Fruit fly (Drosophila melanogaster): ENCODE measurements around the gene Drsl3.

The Drsl3 gene

dm6 chr3L:3301171-3301738 is 13.5 kb upstream of the Drsl3 start (continued):
- TF ChIP-seq CrebB (tag; optimal IDR thresholded peaks at IDR 0.05) = peak; percentile 89
- peak; percentile 86 for TF ChIP-seq CG2889 (GFP tag; IDR thresholded peaks at IDR 0.05)
- peak; percentile 89 for TF ChIP-seq NC2β (GFP tag; optimal IDR thresholded peaks at IDR 0.05)
- peak; percentile 77 for TF ChIP-seq tup (GFP tag; optimal IDR thresholded peaks at IDR 0.05)
- no peak for TF ChIP-seq amos (GFP tag; IDR thresholded peaks at IDR 0.05; ENCODE audit: partially characterized antibody)
- peak; percentile 89 for TF ChIP-seq Bteb2 (GFP tag; optimal IDR thresholded peaks at IDR 0.05)
- TF ChIP-seq ab (GFP tag; optimal IDR thresholded peaks at IDR 0.05) = peak; percentile 45
- TF ChIP-seq sr (GFP tag; IDR thresholded peaks at IDR 0.05) = no peak; the same call in 2 of the 3 replicates
- TF ChIP-seq CG1529 (GFP tag; optimal IDR thresholded peaks at IDR 0.05) = peak; percentile 89
- peak; percentile 90 for TF ChIP-seq NK7.1 (GFP tag; optimal IDR thresholded peaks at IDR 0.05)
- TF ChIP-seq CG10147 (GFP tag; optimal IDR thresholded peaks at IDR 0.05) = peak; percentile 86
- TF ChIP-seq dati (GFP tag; IDR thresholded peaks at IDR 0.05) = 0 out of 2 replicates have a peak, but pooled peaks have one; percentile 14
- TF ChIP-seq bbx (GFP tag; IDR thresholded peaks at IDR 0.05; ENCODE audit: partially characterized antibody) = no peak
- peak; percentile 90 for TF ChIP-seq CG1233 (GFP tag; optimal IDR thresholded peaks at IDR 0.05)
- TF ChIP-seq bab2 (GFP tag; optimal IDR thresholded peaks at IDR 0.05) = peak; percentile 90
- no peak for TF ChIP-seq pan (optimal IDR thresholded peaks at IDR 0.05)
- peak in 1 of 2 experiments; percentile 92 for TF ChIP-seq pan (GFP tag; optimal IDR thresholded peaks at IDR 0.05 in 1 of 2, IDR thresholded peaks at IDR 0.05 in 1 of 2)

dm6 chr3L:3303087-3303526 is 11.7 kb upstream of the Drsl3 start, which contains the start of gene CG14968:
CG14968 (minus strand) TSS chr3L:3303112.
- peak; percentile 8 for TF ChIP-seq ac (GFP tag; optimal IDR thresholded peaks at IDR 0.05)
- peak; percentile 52 for TF ChIP-seq CG3995 (GFP tag; optimal IDR thresholded peaks at IDR 0.05)
- TF ChIP-seq CG1603 (tag; optimal IDR thresholded peaks at IDR 0.05) = peak; percentile 36
- peak; percentile 94 for TF ChIP-seq CG3281 (GFP tag; optimal IDR thresholded peaks at IDR 0.05)
- peak; percentile 36 for TF ChIP-seq jing (GFP tag; optimal IDR thresholded peaks at IDR 0.05)
- no peak for TF ChIP-seq ab (GFP tag; optimal IDR thresholded peaks at IDR 0.05)
- no peak for TF ChIP-seq zen2 (GFP tag; IDR thresholded peaks at IDR 0.05; ENCODE audit: partially characterized antibody)
- TF ChIP-seq Side (GFP tag; optimal IDR thresholded peaks at IDR 0.05) = peak; percentile 63
- TF ChIP-seq CG12155 (GFP tag; optimal IDR thresholded peaks at IDR 0.05) = peak; percentile 90
- TF ChIP-seq CG4730 (GFP tag; IDR thresholded peaks at IDR 0.05) = peak; percentile 95
- peak; percentile 83 for TF ChIP-seq CG9437 (GFP tag; optimal IDR thresholded peaks at IDR 0.05)
- TF ChIP-seq Hey (tag; optimal IDR thresholded peaks at IDR 0.05) = peak; percentile 62
- peak; percentile 38 for TF ChIP-seq btn (GFP tag; optimal IDR thresholded peaks at IDR 0.05)
- peak; percentile 83 for TF ChIP-seq Spps (tag; optimal IDR thresholded peaks at IDR 0.05)
- peak; percentile 75 for TF ChIP-seq CG16815 (GFP tag; optimal IDR thresholded peaks at IDR 0.05)
- no peak for TF ChIP-seq inv (GFP tag; IDR thresholded peaks at IDR 0.05; ENCODE audit: partially characterized antibody)
- TF ChIP-seq CG4282 (GFP tag; optimal IDR thresholded peaks at IDR 0.05) = no peak
- TF ChIP-seq CG2129 (GFP tag; IDR thresholded peaks at IDR 0.05; ENCODE audit: partially characterized antibody) = no peak
- peak; percentile 68 for TF ChIP-seq Gsc (GFP tag; IDR thresholded peaks at IDR 0.05)
- TF ChIP-seq Bgb (GFP tag; IDR thresholded peaks at IDR 0.05; ENCODE audit: partially characterized antibody) = no peak
- no peak for TF ChIP-seq CG42726 (GFP tag; IDR thresholded peaks at IDR 0.05; ENCODE audit: partially characterized antibody)
- TF ChIP-seq CG14710 (tag; optimal IDR thresholded peaks at IDR 0.05) = peak; percentile 86
- no peak for TF ChIP-seq CG15479 (GFP tag; optimal IDR thresholded peaks at IDR 0.05)
- peak; percentile 96 for TF ChIP-seq tgo (GFP tag; IDR thresholded peaks at IDR 0.05)
- peak; percentile 76 for TF ChIP-seq CG11560 (tag; IDR thresholded peaks at IDR 0.05)
- TF ChIP-seq CG14050 (GFP tag; IDR thresholded peaks at IDR 0.05) = peak; percentile 97
- peak; percentile 93 for TF ChIP-seq fd3F (GFP tag; optimal IDR thresholded peaks at IDR 0.05)
- TF ChIP-seq CG32532 (GFP tag; IDR thresholded peaks at IDR 0.05) = peak; percentile 98
- peak; percentile 83 for TF ChIP-seq Lim3 (GFP tag; IDR thresholded peaks at IDR 0.05)
- TF ChIP-seq CG34422 (GFP tag; IDR thresholded peaks at IDR 0.05) = peak; percentile 97
- peak; percentile 96 for TF ChIP-seq lbe (GFP tag; optimal IDR thresholded peaks at IDR 0.05)
- TF ChIP-seq corto (GFP tag; optimal IDR thresholded peaks at IDR 0.05) = peak; percentile 91
- TF ChIP-seq da (GFP tag; optimal IDR thresholded peaks at IDR 0.05) = no peak
